Fruit fly (Drosophila melanogaster) whole organism, embryonic: ENCODE results near the gene Ppt2.

ENCODE experiments used
- CG10979 ChIP-seq: fragments of 200-800 bp; sonication (Bioruptor generic); optimal IDR thresholded peaks from 2 replicates; lab custom pipeline; 2018; ENCODE audit warnings: missing biosample characterization, mild to moderate bottlenecking, missing genetic modification characterization, moderate library complexity
- CG11504 ChIP-seq: fragments of 200-800 bp; sonication (Bioruptor generic); optimal IDR thresholded peaks from 3 replicates; lab custom pipeline; 2019; ENCODE audit warnings: missing biosample characterization, mild to moderate bottlenecking, missing genetic modification characterization, moderate library complexity
- CG13424 ChIP-seq: fragments of 200-800 bp; sonication (Bioruptor generic); optimal IDR thresholded peaks from 2 replicates; lab custom pipeline; 2019; ENCODE audit warnings: missing biosample characterization, mild to moderate bottlenecking, missing genetic modification characterization, moderate library complexity
- CG1603 ChIP-seq: fragments of 200-800 bp; sonication (Bioruptor generic); optimal IDR thresholded peaks from 2 replicates; lab custom pipeline; 2019; ENCODE audit warnings: missing biosample characterization, mild to moderate bottlenecking, missing genetic modification characterization, moderate library complexity
- CG2712 ChIP-seq: fragments of 200-800 bp; optimal IDR thresholded peaks from 3 replicates; lab custom pipeline; 2019; ENCODE audit warnings: missing biosample characterization, mild to moderate bottlenecking, missing genetic modification characterization, moderate library complexity
- CG3065 ChIP-seq: fragments of 200-800 bp; sonication (Bioruptor generic); optimal IDR thresholded peaks from 2 replicates; lab custom pipeline; 2016; ENCODE audit warnings: missing biosample characterization, missing genetic modification characterization
- CG5245 ChIP-seq: fragments of 200-800 bp; sonication (Bioruptor generic); optimal IDR thresholded peaks from 3 replicates; lab custom pipeline; 2016; ENCODE audit warnings: missing biosample characterization, missing genetic modification characterization
- CG8281 ChIP-seq: fragments of 200-800 bp; sonication (Bioruptor generic); optimal IDR thresholded peaks from 2 replicates; lab custom pipeline; 2018; ENCODE audit warnings: missing biosample characterization, mild to moderate bottlenecking, missing genetic modification characterization, moderate library complexity
- CG8388 ChIP-seq: fragments of 200-800 bp; sonication (Bioruptor generic); optimal IDR thresholded peaks from 2 replicates; lab custom pipeline; 2019; ENCODE audit warnings: missing biosample characterization, mild to moderate bottlenecking, missing genetic modification characterization, moderate library complexity
- CoRest ChIP-seq: fragments of 200-800 bp; sonication (Bioruptor generic); optimal IDR thresholded peaks from 3 replicates; lab custom pipeline; 2018; ENCODE audit warnings: missing biosample characterization, mild to moderate bottlenecking, missing genetic modification characterization, moderate library complexity
- CrebB ChIP-seq: fragments of 200-800 bp; sonication (Bioruptor generic); optimal IDR thresholded peaks from 3 replicates; lab custom pipeline; 2018; ENCODE audit warnings: missing biosample characterization, mild to moderate bottlenecking, missing genetic modification characterization
- Drgx ChIP-seq: fragments of 200-800 bp; sonication (Bioruptor generic); IDR thresholded peaks from 2 replicates; pipeline ENCODE4 v1.3.6; 2022; ENCODE audit warnings: missing biosample characterization, missing genetic modification characterization
- Hr78 ChIP-seq, 2 experiments: fragments of 200-800 bp in 1 of 2; fragments of >200 bp in 1 of 2; sonication (Bioruptor generic) in 1 of 2; optimal IDR thresholded peaks; 2 replicates each; lab custom pipeline; 2017 to 2019; ENCODE audit warnings: missing biosample characterization in 2 of 2, missing genetic modification characterization in 2 of 2, mild to moderate bottlenecking in 1 of 2, moderate library complexity in 1 of 2
- Med ChIP-seq: fragments of 200-800 bp; sonication (Bioruptor generic); peaks from one replicate; lab custom pipeline; 2016; ENCODE audit warnings: missing biosample characterization, missing genetic modification characterization, mild to moderate bottlenecking, inconsistent platforms, moderate library complexity
- Oli ChIP-seq: fragments of 200-800 bp; sonication (Bioruptor generic); optimal IDR thresholded peaks from 2 replicates; lab custom pipeline; 2018; ENCODE audit warnings: missing biosample characterization, mild to moderate bottlenecking, missing genetic modification characterization, moderate library complexity
- Rfx ChIP-seq: fragments of 200-800 bp; sonication (Bioruptor generic); IDR thresholded peaks from 2 replicates; pipeline ENCODE4 v1.3.6; 2022; ENCODE audit warnings: missing biosample characterization, missing genetic modification characterization
- Sox102F ChIP-seq: fragments of 200-800 bp; sonication (Bioruptor generic); optimal IDR thresholded peaks from 2 replicates; lab custom pipeline; 2018; ENCODE audit warnings: missing biosample characterization, mild to moderate bottlenecking, missing genetic modification characterization, moderate library complexity
- bsh ChIP-seq, 2 experiments: fragments of 200-800 bp; sonication (Bioruptor generic); optimal IDR thresholded peaks; 2 replicates each; lab custom pipeline; 2017 to 2018; ENCODE audit warnings: mild to moderate bottlenecking in 2 of 2, missing biosample characterization in 2 of 2, missing genetic modification characterization in 2 of 2, moderate library complexity in 1 of 2
- cg ChIP-seq: fragments of 200-800 bp; sonication (Bioruptor generic); optimal IDR thresholded peaks from 3 replicates; lab custom pipeline; 2019; ENCODE audit warnings: missing biosample characterization, mild to moderate bottlenecking, missing genetic modification characterization, moderate library complexity
- chm ChIP-seq: fragments of 200-800 bp; sonication (Bioruptor generic); IDR thresholded peaks from 2 replicates; pipeline ENCODE4 v1.3.6; 2022; ENCODE audit warnings: missing biosample characterization, missing genetic modification characterization
- corto ChIP-seq: fragments of 200-800 bp; sonication (Bioruptor generic); optimal IDR thresholded peaks from 2 replicates; lab custom pipeline; 2016; ENCODE audit warnings: missing biosample characterization, mild to moderate bottlenecking, missing genetic modification characterization, moderate library complexity
- crol ChIP-seq: fragments of 200-800 bp; sonication (Bioruptor generic); IDR thresholded peaks from 2 replicates; pipeline ENCODE4 v1.3.6; 2022; ENCODE audit warnings: missing biosample characterization, missing genetic modification characterization
- dysf ChIP-seq: fragments of 200-800 bp; sonication (Bioruptor generic); IDR thresholded peaks from 3 replicates; pipeline ENCODE4 v1.3.6; 2022; ENCODE audit warnings: missing biosample characterization, missing genetic modification characterization
- eyg ChIP-seq: fragments of 200-800 bp; sonication (Bioruptor generic); optimal IDR thresholded peaks from 3 replicates; lab custom pipeline; 2016; ENCODE audit warnings: missing biosample characterization, missing genetic modification characterization
- gem ChIP-seq: fragments of 200-800 bp; sonication (Bioruptor generic); optimal IDR thresholded peaks from 2 replicates; lab custom pipeline; 2019; ENCODE audit warnings: missing biosample characterization, mild to moderate bottlenecking, missing genetic modification characterization, moderate library complexity
- grau ChIP-seq: fragments of 200-800 bp; optimal IDR thresholded peaks from 3 replicates; lab custom pipeline; 2019; ENCODE audit warnings: missing biosample characterization, mild to moderate bottlenecking, missing genetic modification characterization, moderate library complexity
- gt ChIP-seq: fragments of 200-800 bp; sonication (Bioruptor generic); IDR thresholded peaks from 2 replicates; pipeline ENCODE4 v1.3.6; 2022; ENCODE audit warnings: missing biosample characterization, missing genetic modification characterization
- lbe ChIP-seq: fragments of 200-800 bp; sonication (Bioruptor generic); optimal IDR thresholded peaks from 2 replicates; lab custom pipeline; 2016; ENCODE audit warnings: missing biosample characterization, mild to moderate bottlenecking, missing genetic modification characterization
- oc ChIP-seq: fragments of 200-800 bp; sonication (Bioruptor generic); optimal IDR thresholded peaks from 2 replicates; lab custom pipeline; 2018; ENCODE audit warnings: missing biosample characterization, mild to moderate bottlenecking, missing genetic modification characterization, moderate library complexity
- odd ChIP-seq: fragments of 200-800 bp; sonication (Bioruptor generic); optimal IDR thresholded peaks from 2 replicates; lab custom pipeline; 2017; ENCODE audit warnings: missing biosample characterization, mild to moderate bottlenecking, missing genetic modification characterization
- pan ChIP-seq, 4 experiments: fragments of >200 bp in 3 of 4; fragments of 200-800 bp in 1 of 4; sonication (Bioruptor generic) in 1 of 4; optimal IDR thresholded peaks in 3 of 4; IDR thresholded peaks in 1 of 4; 2 replicates each; pipeline versions ENCODE4 v1.3.6 to Lab custom; 2017 to 2022; ENCODE audit warnings: missing biosample characterization in 2 of 4, missing genetic modification characterization in 2 of 4, mixed read lengths in 1 of 4
- row ChIP-seq: fragments of 200-800 bp; sonication (Bioruptor generic); IDR thresholded peaks from 3 replicates; pipeline ENCODE4 v1.3.6; 2022; ENCODE audit warnings: missing biosample characterization, missing genetic modification characterization
- sens ChIP-seq: fragments of 200-800 bp; sonication (Bioruptor generic); peaks from one replicate; lab custom pipeline; 2016; ENCODE audit warnings: missing biosample characterization, missing genetic modification characterization
- unpg ChIP-seq: fragments of 200-800 bp; sonication (Bioruptor generic); optimal IDR thresholded peaks from 3 replicates; lab custom pipeline; 2018; ENCODE audit warnings: missing biosample characterization, mild to moderate bottlenecking, missing genetic modification characterization, moderate library complexity
- vnd ChIP-seq: fragments of 200-800 bp; sonication (Bioruptor generic); IDR thresholded peaks from 3 replicates; pipeline ENCODE4 v1.3.6; 2022; ENCODE audit warnings: missing biosample characterization, missing genetic modification characterization; ENCODE audit not compliant: partially characterized antibody
- vvl ChIP-seq: fragments of 200-800 bp; sonication (Bioruptor generic); IDR thresholded peaks from 2 replicates; pipeline ENCODE4 v1.3.6; 2022; ENCODE audit warnings: missing biosample characterization, missing genetic modification characterization

The Ppt2 gene

dm6 chr2L:11296483-11296882 lies 16.4 kb downstream of the Ppt2 start (continued):
- no peak for TF ChIP-seq cg (GFP tag; lab: Kevin White, UChicago)

DNA sequence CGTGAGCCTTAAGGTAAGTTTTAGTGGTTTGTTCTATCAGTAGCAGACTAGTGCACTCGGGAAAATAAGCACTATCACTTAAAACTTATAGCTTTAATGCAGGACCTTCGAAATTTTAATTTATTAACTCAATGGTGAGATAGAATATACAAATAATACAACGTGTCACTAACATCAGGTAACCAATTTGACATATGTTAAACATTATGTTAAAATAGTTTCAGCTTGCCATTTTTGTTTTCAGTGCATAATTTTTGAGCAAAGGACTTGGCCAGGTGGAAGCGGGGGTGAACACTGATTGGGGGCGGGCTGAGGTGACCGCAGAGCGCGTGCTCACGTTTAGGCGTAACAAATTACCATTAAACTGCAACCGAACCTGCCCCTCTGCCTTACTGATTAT lies 22.4 kb downstream of the Ppt2 start:
- TF ChIP-seq CG8281 (tag; lab: Kevin White, UChicago) (no peak), CG3065 (GFP tag; lab: Kevin White, UChicago) (no peak), Rfx (0 out of 2 replicates have a peak, but pooled peaks have one; percentile 17), gt (no peak), CG10979 (tag; lab: Kevin White, UChicago) (peak; percentile 23), dysf (GFP tag; lab: Robert Waterston, UW) (0 out of 3 replicates have a peak, but pooled peaks have one; percentile 33), Hr78 (GFP tag; optimal IDR thresholded peaks at IDR 0.05; lab: Kevin White, UChicago) (no peak), vvl (peak; percentile 26; the same call in 1 of the 2 replicates), CG13424 (tag; lab: Kevin White, UChicago) (peak; percentile 1), CG8388 (GFP tag; lab: Kevin White, UChicago) (peak; percentile 8), grau (tag; lab: Kevin White, UChicago) (peak; percentile 19), gem (peak; percentile 46), CG1603 (peak; percentile 51), odd (GFP tag; lab: Kevin White, UChicago) (no peak), Drgx (GFP tag; lab: Robert Waterston, UW) (no peak), bsh (GFP tag; optimal IDR thresholded peaks at IDR 0.05; lab: Kevin White, UChicago) (peak in 1 of 2 experiments; percentile 31), eyg (no peak), Sox102F (peak; percentile 41), pan (optimal IDR thresholded peaks at IDR 0.05; lab: Kevin White, UChicago) (no peak), pan (GFP tag; optimal IDR thresholded peaks at IDR 0.05 in 1 of 2, IDR thresholded peaks at IDR 0.05 in 1 of 2) (no peak), CG11504 (tag; lab: Kevin White, UChicago) (peak; percentile 23), CrebB (no peak), CoRest (tag; lab: Kevin White, UChicago) (peak; percentile 10), sens (GFP tag; lab: Kevin White, UChicago) (peak; percentile 49), CG2712 (tag; lab: Kevin White, UChicago) (peak; percentile 8), row (peak; percentile 45), Oli (tag; lab: Kevin White, UChicago) (peak; percentile 2), crol (GFP tag; lab: Robert Waterston, UW) (peak; percentile 42), Med (peak; percentile 54), unpg (GFP tag; lab: Kevin White, UChicago) (peak; percentile 26), CG5245 (GFP tag; lab: Kevin White, UChicago) (no peak)

DNA sequence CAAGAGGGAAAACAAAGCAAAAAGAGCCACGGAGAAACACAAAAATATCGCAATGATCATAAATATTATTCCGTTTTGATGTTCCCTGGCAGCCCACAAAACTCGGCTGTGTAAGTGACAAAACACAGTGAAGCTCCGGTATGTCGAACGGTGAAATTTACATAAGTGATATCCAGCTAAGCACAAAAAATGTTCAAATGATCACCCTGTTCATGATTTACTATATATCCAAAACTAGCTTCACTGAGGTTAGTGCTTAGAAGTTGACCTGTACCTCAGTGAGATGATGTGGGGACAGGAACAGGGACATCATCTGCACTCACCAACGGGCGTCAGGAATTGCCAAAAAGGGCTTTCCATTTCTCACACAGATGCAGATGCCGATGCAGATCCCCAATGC lies 26.0 kb downstream of the Ppt2 start:
- peak; percentile 3 for TF ChIP-seq corto (GFP tag; lab: Kevin White, UChicago)
- peak; percentile 45 for TF ChIP-seq lbe
- TF ChIP-seq chm: no peak
- TF ChIP-seq oc (tag; lab: Kevin White, UChicago): no peak
- no peak for TF ChIP-seq vnd (GFP tag; lab: Robert Waterston, UW)
